Worm (Caenorhabditis elegans) whole organism, L2 larva: ENCODE data around the gene C08E8.1.

ENCODE experiments used
- C34F6.9 ChIP-seq: fragments of 150-350 bp; optimal IDR thresholded peaks from 2 replicates; lab custom pipeline; 2014; ENCODE audit warnings: missing biosample characterization, missing genetic modification characterization
- aly-2 ChIP-seq: fragments of 150-350 bp; optimal IDR thresholded peaks from 2 replicates; lab custom pipeline; 2014; ENCODE audit warnings: missing biosample characterization, missing genetic modification characterization
- ama-1 ChIP-seq: fragments of 150-350 bp; optimal IDR thresholded peaks from 2 replicates; lab custom pipeline; 2018; ENCODE audit warnings: inconsistent platforms
- egl-27 ChIP-seq: sonication (generic microtip); optimal IDR thresholded peaks from 3 replicates; lab custom pipeline; 2017; ENCODE audit warnings: missing biosample characterization, missing genetic modification reagents, missing genetic modification characterization
- lin-13 ChIP-seq: fragments of 150-350 bp; optimal IDR thresholded peaks from 2 replicates; lab custom pipeline; 2014; ENCODE audit warnings: missing biosample characterization, missing genetic modification reagents, missing genetic modification characterization
- nhr-237 ChIP-seq: fragments of 150-350 bp; optimal IDR thresholded peaks from 2 replicates; lab custom pipeline; 2014; ENCODE audit warnings: missing biosample characterization, missing genetic modification characterization
- nhr-25 ChIP-seq: fragments of 150-350 bp; sonication (generic microtip); optimal IDR thresholded peaks from 3 replicates; lab custom pipeline; 2014; ENCODE audit warnings: missing biosample characterization, missing genetic modification characterization
- skn-1 ChIP-seq: sonication (generic microtip); optimal IDR thresholded peaks from 2 replicates; lab custom pipeline; 2017; ENCODE audit warnings: missing biosample characterization, missing genetic modification characterization
- unc-62 ChIP-seq: fragments of 150-350 bp; optimal IDR thresholded peaks from 2 replicates; lab custom pipeline; 2014; ENCODE audit warnings: missing biosample characterization, missing genetic modification reagents, missing genetic modification characterization
- ztf-1 ChIP-seq: fragments of 200-800 bp; sonication (Bioruptor generic); conservative IDR thresholded peaks from 2 replicates; pipeline ENCODE4 v1.3.6; 2022; ENCODE audit warnings: missing genetic modification characterization, missing compliant biosample characterization

DNA sequence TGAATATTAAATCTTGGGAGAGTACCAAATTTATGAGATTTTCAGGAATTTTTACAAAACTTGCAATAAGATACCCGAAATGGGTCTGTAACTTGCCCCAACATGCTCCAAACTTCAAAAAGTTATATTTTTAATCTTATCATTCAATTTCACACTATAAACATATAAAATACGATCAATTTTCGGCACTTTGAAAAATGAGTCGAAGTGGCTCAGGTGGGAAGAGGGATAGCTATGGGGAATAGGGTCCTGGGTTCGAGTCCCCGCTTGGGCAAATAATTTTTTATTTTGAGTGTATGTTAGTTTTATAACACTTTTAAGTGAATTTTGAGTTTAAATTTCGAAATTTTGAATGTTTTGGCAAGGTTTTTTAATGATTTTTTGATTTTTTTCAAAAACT, 8.7 kb upstream of the C08E8.1 start:
- TF ChIP-seq aly-2 (tag; lab: Kevin White, UChicago) (no peak), nhr-237 (tag; lab: Kevin White, UChicago) (no peak), ama-1 (lab: Kevin White, UChicago) (no peak), C34F6.9 (no peak), nhr-25 (tag; lab: Kevin White, UChicago) (no peak), lin-13 (GFP tag; lab: Kevin White, UChicago) (no peak), egl-27 (tag; lab: Kevin White, UChicago) (no peak), unc-62 (GFP tag; lab: Kevin White, UChicago) (no peak), ztf-1 (no peak), skn-1 (tag; lab: Kevin White, UChicago) (no peak)
